Worm (Caenorhabditis elegans): ENCODE data around the gene nas-22.

Gene nas-22

ce11 chrV:11520215-11520614 is 45.7 kb downstream of the nas-22 start, which contains the start of the genes C55A6.11 and C55A6.7:
Gene C55A6.11, plus strand, starts transcription at chrV:11520515.
Gene C55A6.7, minus strand, starts transcription at chrV:11520530.
- no peak for TF ChIP-seq ceh-27 (GFP tag; optimal IDR thresholded peaks at IDR 0.05)
- no peak for TF ChIP-seq let-526 (GFP tag; IDR thresholded peaks at IDR 0.05)
- no peak for TF ChIP-seq dpff-1 (tag; optimal IDR thresholded peaks at IDR 0.05)
- no peak for TF ChIP-seq Y95B8A.8 (GFP tag; IDR thresholded peaks at IDR 0.05)
- TF ChIP-seq gei-17 (GFP tag; optimal IDR thresholded peaks at IDR 0.05): no peak
- no peak for TF ChIP-seq hrde-1 (tag; optimal IDR thresholded peaks at IDR 0.05; ENCODE audit: borderline replicate concordance)
- no peak for TF ChIP-seq let-607 (tag; optimal IDR thresholded peaks at IDR 0.05)
- no peak for TF ChIP-seq hlh-26 (GFP tag; conservative IDR thresholded peaks at IDR 0.05)
- TF ChIP-seq rec-8 (tag; optimal IDR thresholded peaks at IDR 0.05): no peak
- no peak for TF ChIP-seq B0336.3 (GFP tag; IDR thresholded peaks at IDR 0.05)
- TF ChIP-seq nfyb-1 (GFP tag; IDR thresholded peaks at IDR 0.05): no peak

ce11 chrV:11521448-11521847 is 46.9 kb downstream of the nas-22 start, which contains the start of gene pafo-1:
Gene pafo-1, plus strand, starts transcription at chrV:11521703.
- TF ChIP-seq aptf-2 (GFP tag; conservative IDR thresholded peaks at IDR 0.05) (no peak), bed-1 (GFP tag; IDR thresholded peaks at IDR 0.05) (no peak), sdz-38 (tag; optimal IDR thresholded peaks at IDR 0.05) (no peak), F52B5.7 (tag; optimal IDR thresholded peaks at IDR 0.05) (no peak), hmg-1.2 (GFP tag; IDR thresholded peaks at IDR 0.05) (peak; percentile 64), Y56A3A.18 (GFP tag; IDR thresholded peaks at IDR 0.05) (peak; percentile 82; the same call in 1 of the 2 replicates), B0019.2 (GFP tag; conservative IDR thresholded peaks at IDR 0.05) (no peak), D2030.7 (GFP tag; IDR thresholded peaks at IDR 0.05) (peak; percentile 85), lir-1 (GFP tag; conservative IDR thresholded peaks at IDR 0.05) (0 out of 2 replicates have a peak, but pooled peaks have one; percentile 42), unc-62 (GFP tag; optimal IDR thresholded peaks at IDR 0.05) (no peak), ztf-3 (GFP tag; optimal IDR thresholded peaks at IDR 0.05) (no peak), F57A8.1 (GFP tag; optimal IDR thresholded peaks at IDR 0.05) (no peak), fkh-3 (tag; optimal IDR thresholded peaks at IDR 0.05) (no peak), hsf-1 (GFP tag; IDR thresholded peaks at IDR 0.05) (no peak), let-526 (GFP tag; IDR thresholded peaks at IDR 0.05) (peak; percentile 64; the same call in 1 of the 2 replicates), lin-40 (tag; optimal IDR thresholded peaks at IDR 0.05) (peak; percentile 87), rpc-1 (optimal IDR thresholded peaks at IDR 0.05) (no peak), rpc-1 (tag; optimal IDR thresholded peaks at IDR 0.05) (no peak), madf-8 (GFP tag; conservative IDR thresholded peaks at IDR 0.05) (peak; percentile 61), K12H6.12 (tag; optimal IDR thresholded peaks at IDR 0.05) (peak; percentile 42), cebp-2 (GFP tag; IDR thresholded peaks at IDR 0.05) (no peak), pbrm-1 (GFP tag; IDR thresholded peaks at IDR 0.05) (peak; percentile 91), chd-7 (tag; optimal IDR thresholded peaks at IDR 0.05) (peak; percentile 7), egrh-3 (GFP tag; IDR thresholded peaks at IDR 0.05) (no peak), ceh-58 (GFP tag; IDR thresholded peaks at IDR 0.05) (no peak), C17E4.6 (GFP tag; IDR thresholded peaks at IDR 0.05) (no peak), snpc-4 (GFP tag; optimal IDR thresholded peaks at IDR 0.05) (peak; percentile 41), snpc-4 (tag; optimal IDR thresholded peaks at IDR 0.05) (peak; percentile 40 to 85 (median 67)), snpc-1.3 (tag; optimal IDR thresholded peaks at IDR 0.05; ENCODE audit: insufficient read depth) (peak; percentile 40), egl-44 (GFP tag; IDR thresholded peaks at IDR 0.05) (no peak), hlh-12 (tag; optimal IDR thresholded peaks at IDR 0.05) (no peak), nfya-2 (GFP tag; IDR thresholded peaks at IDR 0.05) (no peak), efl-1 (GFP tag; optimal IDR thresholded peaks at IDR 0.05) (peak; percentile 90), T26A5.8 (tag; optimal IDR thresholded peaks at IDR 0.05) (no peak), hrde-1 (tag; optimal IDR thresholded peaks at IDR 0.05; ENCODE audit: borderline replicate concordance) (peak; percentile 57), ceh-91 (GFP tag; IDR thresholded peaks at IDR 0.05) (peak; percentile 35; the same call in 1 of the 2 replicates), lag-1 (GFP tag; IDR thresholded peaks at IDR 0.05) (no peak), lsl-1 (GFP tag; optimal IDR thresholded peaks at IDR 0.05) (peak; percentile 72), hmg-20 (GFP tag; IDR thresholded peaks at IDR 0.05) (peak; percentile 72)
